Fruit fly (Drosophila melanogaster) whole organism, wandering third instar larva: ENCODE measurements around the gene dwg.

Experiments used
- Myc ChIP-seq: fragments of >200 bp; optimal IDR thresholded peaks from 2 replicates; lab custom pipeline; 2017
- brk ChIP-seq: fragments of 200-800 bp; sonication (Bioruptor generic); optimal IDR thresholded peaks from 2 replicates; lab custom pipeline; 2016; ENCODE audit warnings: missing biosample characterization, mild to moderate bottlenecking, missing genetic modification characterization
- lola ChIP-seq: fragments of >200 bp; optimal IDR thresholded peaks from 2 replicates; lab custom pipeline; 2017; ENCODE audit warnings: missing biosample characterization, missing genetic modification characterization
- woc ChIP-seq: sonication (Bioruptor generic); optimal IDR thresholded peaks from 2 replicates; lab custom pipeline; 2016; ENCODE audit warnings: missing biosample characterization, mild to moderate bottlenecking, missing genetic modification characterization

dm6 chrX:2693786-2694185 is 33.7 kb upstream of the dwg start, which contains the start of gene dyw:
- TF ChIP-seq woc (GFP tag; lab: Kevin White, UChicago) = no peak
- TF ChIP-seq Myc (lab: Kevin White, UChicago) = no peak
- no peak for TF ChIP-seq lola (GFP tag; lab: Kevin White, UChicago)
- TF ChIP-seq brk = no peak
